Fruit fly (Drosophila melanogaster): ENCODE measurements around the gene Jon66Cii.

- peak; percentile 94 for TF ChIP-seq Mnt (GFP tag; optimal IDR thresholded peaks at IDR 0.05)
- peak; percentile 56 for TF ChIP-seq Clk (GFP tag; optimal IDR thresholded peaks at IDR 0.05)
- TF ChIP-seq CG5204 (GFP tag; optimal IDR thresholded peaks at IDR 0.05) = no peak
- TF ChIP-seq kay (GFP tag; ENCODE audit: borderline replicate concordance) = no peak
- peak; percentile 79 for TF ChIP-seq CG1620 (GFP tag; optimal IDR thresholded peaks at IDR 0.05)
- peak; percentile 62 for TF ChIP-seq tj (GFP tag; optimal IDR thresholded peaks at IDR 0.05)
- TF ChIP-seq CG7045 (GFP tag; optimal IDR thresholded peaks at IDR 0.05) = peak; percentile 80
- no peak for TF ChIP-seq cnc (optimal IDR thresholded peaks at IDR 0.05)
- TF ChIP-seq CG14711 (tag; optimal IDR thresholded peaks at IDR 0.05) = peak; percentile 89
- peak; percentile 83 for TF ChIP-seq CG33017 (tag; optimal IDR thresholded peaks at IDR 0.05)
These were observed 47.1 kb downstream of the Jon66Cii start, which contains the start of the genes CG7182 and GAPcenA for dm6 chr3L:8346100-8346980.

Data from whole organism, adult.